Worm (Caenorhabditis elegans): ENCODE measurements around the gene scl-18.

scl-18 gene

DNA sequence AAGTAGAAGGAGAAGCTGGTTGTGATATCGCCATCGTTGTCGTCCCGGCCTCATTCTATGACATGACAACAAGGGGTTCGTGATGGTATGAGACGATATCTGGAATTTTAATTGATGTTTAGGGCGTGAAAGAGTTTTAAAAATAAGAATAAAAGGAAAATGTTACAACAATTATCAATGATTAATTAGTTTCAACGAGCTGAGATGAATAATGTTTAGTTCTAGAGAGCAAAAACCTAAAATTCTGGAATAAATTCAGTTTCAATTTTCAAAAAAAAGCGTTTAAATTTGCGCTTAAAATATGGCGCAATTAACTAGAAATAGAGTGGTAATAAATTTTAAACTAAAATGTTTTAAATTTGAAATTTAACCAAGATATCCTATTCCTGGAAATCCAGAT is 38.3 kb upstream of the scl-18 start, which contains the start of gene H01G02.3:
TSS of gene H01G02.3 (minus strand) at position 101 of the 400 bp plus-strand sequence.
- TF ChIP-seq mxl-2 (GFP tag; conservative IDR thresholded peaks at IDR 0.05): no peak
- TF ChIP-seq mdl-1 (tag; optimal IDR thresholded peaks at IDR 0.05): no peak
- no peak for TF ChIP-seq zfp-3 (GFP tag; conservative IDR thresholded peaks at IDR 0.05)
- no peak for TF ChIP-seq ZK337.2 (GFP tag; IDR thresholded peaks at IDR 0.05)
- no peak for TF ChIP-seq madf-9 (GFP tag; conservative IDR thresholded peaks at IDR 0.05)
- TF ChIP-seq lin-38 (GFP tag; IDR thresholded peaks at IDR 0.05): no peak
- no peak for TF ChIP-seq unc-39 (tag; optimal IDR thresholded peaks at IDR 0.05)
- no peak for TF ChIP-seq nhr-11 (tag; optimal IDR thresholded peaks at IDR 0.05)
- no peak for TF ChIP-seq dmd-9 (GFP tag; IDR thresholded peaks at IDR 0.05)
- no peak for TF ChIP-seq hmg-1.1 (GFP tag; IDR thresholded peaks at IDR 0.05)
- TF ChIP-seq lin-13 (GFP tag; optimal IDR thresholded peaks at IDR 0.05): no peak
- TF ChIP-seq lin-1 (GFP tag; IDR thresholded peaks at IDR 0.05): no peak

DNA sequence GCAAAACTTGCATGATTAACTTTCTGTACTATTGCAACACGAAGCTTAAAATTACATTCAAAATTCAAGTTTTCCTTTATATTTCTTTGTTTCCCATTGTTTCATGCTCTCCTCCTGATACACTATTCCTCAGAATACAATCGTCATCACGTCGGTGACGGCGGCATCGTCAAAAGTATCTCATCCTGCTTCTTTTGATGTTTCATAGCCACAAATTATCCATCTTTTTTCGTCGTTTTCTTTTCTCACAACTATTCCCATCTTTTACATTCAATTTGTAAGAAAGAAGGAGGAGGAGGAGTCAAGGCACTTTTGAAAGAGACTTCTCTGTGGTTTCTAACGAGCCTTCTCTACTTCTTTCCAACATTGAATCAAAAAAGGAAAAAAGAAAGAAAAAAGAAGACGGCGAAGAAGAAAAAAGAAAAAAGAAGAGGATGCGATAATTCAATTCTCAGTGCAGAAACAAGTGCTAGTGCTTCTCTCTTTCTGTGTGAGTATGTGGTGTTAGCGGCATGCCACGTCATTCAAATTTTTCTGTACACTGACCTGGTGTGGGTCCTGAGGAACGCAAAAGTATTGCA is 34.2 kb upstream of the scl-18 start:
- peak; percentile 83 for TF ChIP-seq fkh-10 (GFP tag; optimal IDR thresholded peaks at IDR 0.05)
- no peak for TF ChIP-seq pqm-1 (tag; optimal IDR thresholded peaks at IDR 0.05)
- TF ChIP-seq ces-1 (GFP tag; optimal IDR thresholded peaks at IDR 0.05): peak; percentile 82
- no peak for TF ChIP-seq nhr-111 (GFP tag; optimal IDR thresholded peaks at IDR 0.05)
- TF ChIP-seq mep-1 (tag; optimal IDR thresholded peaks at IDR 0.05): peak; percentile 19
- TF ChIP-seq aha-1 (tag): peak; percentile 89
- no peak for TF ChIP-seq nhr-6 (tag; optimal IDR thresholded peaks at IDR 0.05)
- peak in 1 of 2 experiments; percentile 53 for TF ChIP-seq unc-62 (GFP tag; optimal IDR thresholded peaks at IDR 0.05 in 1 of 2)
- TF ChIP-seq unc-62 (tag; optimal IDR thresholded peaks at IDR 0.05): no peak
- peak in 1 of 2 experiments; percentile 23 for TF ChIP-seq lsy-2 (tag; optimal IDR thresholded peaks at IDR 0.05)
- no peak for TF ChIP-seq ctbp-1 (GFP tag; IDR thresholded peaks at IDR 0.05)

DNA sequence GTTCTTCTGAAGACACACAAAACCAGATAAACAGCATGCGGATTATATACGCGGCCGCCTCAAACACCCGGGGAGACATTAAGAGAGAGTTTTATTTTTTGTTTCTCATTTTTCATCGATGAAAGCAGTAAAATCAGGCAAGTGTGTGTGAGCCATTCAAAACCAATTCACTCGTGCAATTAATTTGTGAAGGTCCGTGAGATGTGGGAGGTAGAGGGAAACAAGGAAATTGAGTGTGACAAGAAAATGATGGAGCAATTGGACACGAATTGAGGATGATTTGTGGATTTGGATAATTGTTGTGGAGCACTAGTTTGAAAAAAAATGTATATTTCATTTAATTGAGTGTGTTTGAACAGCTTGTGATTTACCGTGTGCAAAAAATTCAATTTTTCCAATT is 33.6 kb upstream of the scl-18 start:
- TF ChIP-seq ama-1 (optimal IDR thresholded peaks at IDR 0.05) (no peak), jun-1 (tag; optimal IDR thresholded peaks at IDR 0.05) (no peak), tag-97 (GFP tag; IDR thresholded peaks at IDR 0.05) (no peak), nhr-76 (tag; optimal IDR thresholded peaks at IDR 0.05) (no peak), nhr-48 (tag; optimal IDR thresholded peaks at IDR 0.05) (no peak), spr-1 (tag; optimal IDR thresholded peaks at IDR 0.05) (no peak), ces-1 (GFP tag; optimal IDR thresholded peaks at IDR 0.05) (no peak), ceh-20 (GFP tag; IDR thresholded peaks at IDR 0.05) (no peak), dmd-9 (GFP tag; IDR thresholded peaks at IDR 0.05) (no peak), pqm-1 (tag; optimal IDR thresholded peaks at IDR 0.05) (no peak), nhr-28 (tag; optimal IDR thresholded peaks at IDR 0.05) (no peak)

DNA sequence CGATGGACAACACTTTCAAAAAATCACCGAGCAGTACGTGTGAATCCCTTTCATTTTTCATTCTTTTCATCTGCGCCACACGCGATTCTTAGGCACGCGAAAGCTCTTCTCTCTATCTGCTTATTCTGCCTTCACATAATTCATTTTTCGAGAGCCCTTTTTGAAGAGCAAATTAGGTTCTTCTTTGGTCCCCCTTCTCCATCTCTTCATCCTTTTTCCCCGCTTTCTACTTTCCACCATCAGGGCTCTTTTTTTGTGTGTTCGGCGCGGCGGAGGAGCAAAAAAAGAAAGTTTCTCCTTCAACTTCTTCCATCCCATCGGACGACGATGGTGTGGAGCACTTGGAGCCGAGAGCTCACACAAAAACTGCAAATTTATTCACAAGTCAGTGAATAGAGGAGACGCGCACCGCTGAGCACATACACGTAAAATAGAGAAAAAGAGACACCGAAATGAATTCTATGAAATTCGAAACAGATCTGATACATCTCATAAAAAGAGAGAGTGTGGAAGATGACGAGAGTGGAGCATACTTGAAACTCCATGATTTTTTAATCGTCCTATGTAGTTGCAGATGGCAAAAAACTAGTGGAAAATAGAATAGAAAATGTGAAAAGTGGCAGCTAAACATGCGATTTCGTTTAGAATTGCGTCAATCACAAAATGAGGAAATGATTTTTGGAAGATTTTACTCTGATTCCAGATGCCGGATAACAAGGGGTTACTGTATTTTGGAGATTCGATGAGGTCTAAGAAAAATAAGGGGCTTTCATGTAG is 31.0 kb upstream of the scl-18 start:
- TF ChIP-seq daf-8 (GFP tag; IDR thresholded peaks at IDR 0.05) (no peak), zip-11 (GFP tag; IDR thresholded peaks at IDR 0.05) (no peak), unc-62 (GFP tag; optimal IDR thresholded peaks at IDR 0.05 in 1 of 2) (peak in 1 of 2 experiments; percentile 74), unc-62 (tag; optimal IDR thresholded peaks at IDR 0.05) (no peak), lim-7 (GFP tag; IDR thresholded peaks at IDR 0.05) (0 out of 2 replicates have a peak, but pooled peaks have one; percentile 4), ces-1 (GFP tag; optimal IDR thresholded peaks at IDR 0.05) (peak; percentile 9), ceh-28 (tag; optimal IDR thresholded peaks at IDR 0.05) (no peak), fkh-10 (GFP tag; optimal IDR thresholded peaks at IDR 0.05) (peak; percentile 50), lsy-2 (tag; optimal IDR thresholded peaks at IDR 0.05) (peak in 1 of 2 experiments; percentile 4), set-16 (GFP tag; IDR thresholded peaks at IDR 0.05) (peak; percentile 17; the same call in 1 of the 2 replicates), aha-1 (tag) (peak; percentile 30), ctbp-1 (GFP tag; IDR thresholded peaks at IDR 0.05) (peak; percentile 59; the same call in 1 of the 2 replicates)

Measured in whole organism, L4 larva.